Fruit fly (Drosophila melanogaster) Kc167 (cell line): Measurements from ENCODE around the gene alph.

Experiments
- Sin3A ChIP-seq: fragments of >200 bp; optimal IDR thresholded peaks from 2 replicates; lab custom pipeline; 2018; ENCODE audit warnings: missing external identifiers
- h ChIP-seq: fragments of >200 bp; optimal IDR thresholded peaks from 3 replicates; lab custom pipeline; 2018; ENCODE audit warnings: missing external identifiers
- insv ChIP-seq: fragments of >200 bp; optimal IDR thresholded peaks from 3 replicates; lab custom pipeline; 2018; ENCODE audit warnings: missing external identifiers
- psq ChIP-seq: fragments of >200 bp; optimal IDR thresholded peaks from 2 replicates; lab custom pipeline; 2017; ENCODE audit warnings: missing external identifiers
- ttk ChIP-seq: sonication (Bioruptor generic); optimal IDR thresholded peaks from 2 replicates; lab custom pipeline; 2017; ENCODE audit warnings: missing external identifiers

DNA sequence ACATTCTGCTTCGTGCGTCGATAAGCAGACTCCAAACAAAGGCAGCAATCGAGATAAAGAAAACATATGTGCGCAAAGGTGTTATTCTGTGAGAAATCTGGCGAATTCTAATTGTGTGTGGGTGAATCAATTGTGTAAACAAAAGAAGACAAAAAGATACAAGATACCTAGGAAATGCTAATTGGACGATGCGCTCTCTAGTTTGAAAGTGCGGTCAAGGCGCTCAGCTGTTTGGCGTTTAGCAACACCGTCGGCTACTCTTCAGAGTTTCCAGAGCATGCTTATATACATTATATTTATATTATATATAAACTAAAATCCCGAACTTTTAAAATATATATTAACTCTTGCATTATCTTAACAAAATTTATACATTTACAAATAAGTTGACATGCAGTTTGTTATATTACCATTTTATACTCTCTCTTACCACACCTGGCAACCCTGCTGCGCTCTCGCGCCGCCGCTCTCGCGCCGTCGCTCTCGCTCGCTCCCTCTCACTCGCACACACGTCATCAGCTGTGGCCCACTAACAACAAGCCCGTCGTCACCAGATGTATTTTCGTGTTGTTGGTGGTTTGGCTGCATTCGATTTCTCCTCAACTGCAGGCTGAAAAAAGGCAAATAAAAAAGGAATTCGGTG lies 27.0 kb downstream of the alph start, which contains the start of gene CG1907:
- TF ChIP-seq h (lab: Kevin White, UChicago) = no peak
- TF ChIP-seq Sin3A (lab: Kevin White, UChicago) = no peak
- TF ChIP-seq insv (lab: Kevin White, UChicago) = no peak
- no peak for TF ChIP-seq psq (lab: Kevin White, UChicago)
- no peak for TF ChIP-seq ttk (lab: Kevin White, UChicago)
